Worm (Caenorhabditis elegans) whole organism, midembryonic: ENCODE data around the gene C50C3.12.

ENCODE experiments used
- T22C8.4 ChIP-seq: fragments of 200-800 bp; sonication (Bioruptor generic); IDR thresholded peaks from 2 replicates; pipeline ENCODE4 v1.3.6; 2022; ENCODE audit warnings: missing genetic modification characterization, missing compliant biosample characterization
- cog-1 ChIP-seq: sonication (generic microtip); optimal IDR thresholded peaks from 2 replicates; lab custom pipeline; 2016; ENCODE audit warnings: missing genetic modification characterization, missing compliant biosample characterization
- flt-1 ChIP-seq: fragments of 200-800 bp; sonication (Bioruptor generic); IDR thresholded peaks from 2 replicates; pipeline ENCODE4 v1.3.6; 2022; ENCODE audit warnings: missing genetic modification characterization, missing compliant biosample characterization
- klf-2 ChIP-seq: fragments of 200-800 bp; sonication (Bioruptor generic); conservative IDR thresholded peaks from 2 replicates; pipeline ENCODE4 v1.3.6; 2022; ENCODE audit warnings: missing genetic modification reagents, missing genetic modification characterization, missing compliant biosample characterization
- med-1 ChIP-seq: sonication (generic microtip); optimal IDR thresholded peaks from 2 replicates; lab custom pipeline; 2017; ENCODE audit warnings: missing genetic modification characterization, mild to moderate bottlenecking, missing compliant biosample characterization, antibody characterized with exemption, missing genetic modification reagents; ENCODE audit not compliant: insufficient read depth
- ref-1 ChIP-seq: fragments of 200-800 bp; sonication (Bioruptor generic); conservative IDR thresholded peaks from 2 replicates; pipeline ENCODE4 v1.3.6; 2022; ENCODE audit warnings: missing genetic modification reagents, missing genetic modification characterization, missing compliant biosample characterization
- tab-1 ChIP-seq: fragments of 200-800 bp; sonication (Bioruptor generic); IDR thresholded peaks from 2 replicates; pipeline ENCODE4 v1.3.6; 2022; ENCODE audit warnings: missing genetic modification characterization, missing compliant biosample characterization
- ztf-23 ChIP-seq: fragments of 200-800 bp; sonication (Bioruptor generic); IDR thresholded peaks from 2 replicates; pipeline ENCODE4 v1.3.6; 2022; ENCODE audit warnings: missing genetic modification reagents, missing genetic modification characterization, missing compliant biosample characterization
- ztf-29 ChIP-seq: fragments of 200-800 bp; sonication (Bioruptor generic); IDR thresholded peaks from 2 replicates; pipeline ENCODE4 v1.3.6; 2022; ENCODE audit warnings: missing genetic modification reagents, missing genetic modification characterization, missing compliant biosample characterization

- TF ChIP-seq tab-1 (GFP tag; lab: Robert Waterston, UW) (no peak), ref-1 (GFP tag; lab: Robert Waterston, UW) (no peak), flt-1 (GFP tag; lab: Robert Waterston, UW) (no peak), T22C8.4 (no peak), med-1 (GFP tag; lab: Kevin White, UChicago) (no peak), klf-2 (GFP tag; lab: Robert Waterston, UW) (no peak), ztf-23 (GFP tag; lab: Robert Waterston, UW) (no peak), cog-1 (tag; lab: Kevin White, UChicago) (no peak), ztf-29 (GFP tag; lab: Robert Waterston, UW) (no peak)
These were observed 13.1 kb upstream of the C50C3.12 start, which contains the start of gene bath-42 for ce11 chrIII:8163283-8163682.
